Worm (Caenorhabditis elegans): ENCODE data around the gene C29F7.10.
A peak's percentile ranks its signal among the peaks of the same experiment; 100 is the strongest.
"Not testable (repeated sequence)": the region's sequence is repeated elsewhere in the genome, so short reads cannot be mapped to it uniquely, and the experiment has no call there.

C29F7.10 gene

ce11 chrX:13431388-13431787 is at the start of gene C29F7.10:
TSS of gene C29F7.10 (minus strand) at chrX:13431488.
- TF ChIP-seq ceh-9, nhr-28, egl-27 (tag; optimal IDR thresholded peaks at IDR 0.05): not testable (repeated sequence)

DNA sequence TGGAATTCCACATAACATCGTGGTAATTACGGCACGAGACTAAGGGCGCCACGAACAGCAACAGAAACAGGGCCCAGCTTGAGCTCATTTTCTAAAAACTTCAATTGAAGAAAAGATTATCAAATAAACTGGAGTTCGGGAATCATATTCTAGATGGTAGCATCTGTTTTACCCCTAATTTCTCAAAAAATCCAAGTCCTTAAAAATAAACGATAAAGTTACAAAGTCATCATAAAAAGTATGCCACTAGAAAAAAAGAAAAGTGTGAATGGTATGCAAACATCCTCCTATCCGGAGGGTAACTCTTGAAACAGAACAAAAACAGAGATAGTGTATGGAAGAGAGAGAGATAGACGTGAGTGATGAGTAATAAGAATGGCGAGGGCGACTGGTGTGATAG is 46.1 kb upstream of the C29F7.10 start, which contains the start of gene efn-3:
efn-3 (minus strand) TSS at position 101 of the 400 bp plus-strand sequence.
- no peak for TF ChIP-seq pqm-1 (tag; optimal IDR thresholded peaks at IDR 0.05)
- no peak for TF ChIP-seq ztf-11 (tag; optimal IDR thresholded peaks at IDR 0.05)
- no peak for TF ChIP-seq nhr-76 (tag; optimal IDR thresholded peaks at IDR 0.05)
- TF ChIP-seq ama-1 (optimal IDR thresholded peaks at IDR 0.05): no peak
- no peak for TF ChIP-seq nhr-237 (tag; optimal IDR thresholded peaks at IDR 0.05)
- no peak for TF ChIP-seq fos-1 (tag; optimal IDR thresholded peaks at IDR 0.05)
- TF ChIP-seq nhr-77 (tag; optimal IDR thresholded peaks at IDR 0.05): no peak
- no peak for TF ChIP-seq snpc-4 (tag; optimal IDR thresholded peaks at IDR 0.05)
- TF ChIP-seq sea-2 (GFP tag; optimal IDR thresholded peaks at IDR 0.05): no peak
- TF ChIP-seq daf-12 (tag; optimal IDR thresholded peaks at IDR 0.05): no peak
- TF ChIP-seq lin-39 (tag; optimal IDR thresholded peaks at IDR 0.05): no peak
- TF ChIP-seq nhr-28 (tag; optimal IDR thresholded peaks at IDR 0.05): no peak
- TF ChIP-seq elt-1 (tag; optimal IDR thresholded peaks at IDR 0.05): no peak

DNA sequence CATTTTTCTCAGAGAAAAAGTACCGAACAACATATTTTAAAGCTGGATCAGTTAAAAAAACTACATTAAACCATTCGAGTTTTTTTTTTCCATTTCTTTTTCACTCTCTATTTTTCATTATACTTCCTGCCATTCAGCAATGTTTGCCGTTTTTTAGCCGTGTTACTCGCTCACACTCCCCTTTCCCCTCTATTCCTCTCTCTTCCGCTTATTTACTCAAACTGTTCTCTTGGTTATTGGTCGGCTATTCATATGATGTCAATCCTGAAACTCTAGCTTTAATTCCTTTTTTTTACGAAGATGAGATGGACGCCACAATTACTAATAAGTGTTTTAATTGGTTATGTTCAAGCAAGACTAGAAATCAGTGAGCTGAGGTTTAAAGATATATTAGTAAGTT is 40.6 kb upstream of the C29F7.10 start, which contains the start of gene tre-4:
tre-4 (plus strand) TSS at position 301 of the 400 bp plus-strand sequence.
- TF ChIP-seq nhr-237 (tag; optimal IDR thresholded peaks at IDR 0.05): no peak
- TF ChIP-seq nhr-11 (tag; optimal IDR thresholded peaks at IDR 0.05): no peak
- peak; percentile 61 for TF ChIP-seq pha-4 (tag; optimal IDR thresholded peaks at IDR 0.05)
- TF ChIP-seq fkh-2 (tag; optimal IDR thresholded peaks at IDR 0.05): no peak

DNA sequence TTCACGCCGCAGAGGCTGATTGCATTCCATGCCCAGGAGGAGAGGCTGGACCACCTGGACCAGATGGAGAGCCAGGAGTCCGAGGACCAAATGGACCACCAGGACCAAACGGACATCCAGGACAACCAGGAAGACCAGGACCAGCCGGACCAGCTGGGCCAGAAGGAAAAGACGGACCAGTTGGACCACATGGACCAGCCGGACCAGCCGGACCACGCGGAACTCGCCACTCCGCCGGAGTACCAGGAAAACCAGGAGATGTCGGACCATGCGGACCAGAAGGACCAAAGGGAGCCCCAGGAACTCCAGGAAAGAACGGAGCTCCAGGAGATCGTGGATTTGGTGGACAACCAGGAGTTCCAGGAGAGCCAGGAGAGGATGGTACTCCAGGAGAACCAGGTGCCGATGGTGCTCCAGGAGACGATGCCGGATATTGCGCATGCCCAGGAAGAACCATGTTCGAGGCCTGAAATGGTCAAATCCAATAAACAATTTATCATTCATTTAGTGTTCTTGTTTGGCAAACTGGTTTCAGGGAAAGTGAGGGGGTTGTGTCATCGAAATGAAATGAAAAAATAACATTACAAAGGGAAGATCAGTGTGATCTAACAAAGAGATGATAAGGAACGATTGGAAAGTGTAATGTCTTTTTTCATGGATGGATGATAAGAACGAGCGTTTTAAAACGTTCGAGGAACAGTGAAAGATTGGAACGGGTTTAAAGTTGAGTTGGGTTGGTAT is 38.8 kb upstream of the C29F7.10 start:
- TF ChIP-seq pqm-1 (tag; optimal IDR thresholded peaks at IDR 0.05): peak; percentile 4
- TF ChIP-seq ztf-11 (tag; optimal IDR thresholded peaks at IDR 0.05): no peak
- peak; percentile 25 for TF ChIP-seq elt-2 (tag; optimal IDR thresholded peaks at IDR 0.05)
- peak in 1 of 3 experiments; percentile 58 for TF ChIP-seq elt-3 (tag; optimal IDR thresholded peaks at IDR 0.05)

DNA sequence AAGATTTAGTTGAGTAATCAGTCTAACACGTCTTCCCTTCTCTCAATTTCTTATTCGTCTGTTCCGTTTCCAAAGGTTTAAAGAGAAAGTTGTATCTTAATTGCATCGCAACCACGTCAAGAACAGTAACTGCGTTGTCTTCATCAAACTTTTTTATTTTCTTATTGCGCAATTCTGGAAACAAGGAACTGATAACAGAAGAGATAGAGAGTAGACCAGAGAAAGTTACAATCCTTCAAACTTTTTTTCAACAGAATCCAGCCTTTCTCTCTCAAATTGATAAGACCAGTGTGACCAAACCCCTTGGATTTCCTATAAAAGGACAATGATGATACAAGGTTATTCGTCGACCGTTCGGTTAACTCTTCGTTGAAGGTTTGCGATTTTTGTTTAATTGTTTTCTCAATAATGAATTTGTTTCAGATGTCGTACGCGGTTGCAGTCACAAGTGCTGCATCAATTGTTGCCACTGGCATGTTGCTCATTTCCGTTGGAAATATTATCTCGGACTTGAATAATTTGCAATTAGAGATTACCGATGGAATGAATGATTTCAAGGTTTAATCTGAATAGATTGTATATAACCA is 37.9 kb upstream of the C29F7.10 start, which contains the start of gene col-184:
col-184 (plus strand) TSS at position 409 of the 587 bp plus-strand sequence.
- TF ChIP-seq skn-1 (tag; optimal IDR thresholded peaks at IDR 0.05) (no peak), R02D3.7 (tag; optimal IDR thresholded peaks at IDR 0.05) (no peak), lin-39 (tag; optimal IDR thresholded peaks at IDR 0.05) (no peak), elt-3 (tag; optimal IDR thresholded peaks at IDR 0.05) (peak in 1 of 3 experiments; percentile 18), ceh-82 (tag; optimal IDR thresholded peaks at IDR 0.05) (no peak), nhr-28 (tag; optimal IDR thresholded peaks at IDR 0.05) (no peak), ceh-16 (tag; optimal IDR thresholded peaks at IDR 0.05) (no peak)

DNA sequence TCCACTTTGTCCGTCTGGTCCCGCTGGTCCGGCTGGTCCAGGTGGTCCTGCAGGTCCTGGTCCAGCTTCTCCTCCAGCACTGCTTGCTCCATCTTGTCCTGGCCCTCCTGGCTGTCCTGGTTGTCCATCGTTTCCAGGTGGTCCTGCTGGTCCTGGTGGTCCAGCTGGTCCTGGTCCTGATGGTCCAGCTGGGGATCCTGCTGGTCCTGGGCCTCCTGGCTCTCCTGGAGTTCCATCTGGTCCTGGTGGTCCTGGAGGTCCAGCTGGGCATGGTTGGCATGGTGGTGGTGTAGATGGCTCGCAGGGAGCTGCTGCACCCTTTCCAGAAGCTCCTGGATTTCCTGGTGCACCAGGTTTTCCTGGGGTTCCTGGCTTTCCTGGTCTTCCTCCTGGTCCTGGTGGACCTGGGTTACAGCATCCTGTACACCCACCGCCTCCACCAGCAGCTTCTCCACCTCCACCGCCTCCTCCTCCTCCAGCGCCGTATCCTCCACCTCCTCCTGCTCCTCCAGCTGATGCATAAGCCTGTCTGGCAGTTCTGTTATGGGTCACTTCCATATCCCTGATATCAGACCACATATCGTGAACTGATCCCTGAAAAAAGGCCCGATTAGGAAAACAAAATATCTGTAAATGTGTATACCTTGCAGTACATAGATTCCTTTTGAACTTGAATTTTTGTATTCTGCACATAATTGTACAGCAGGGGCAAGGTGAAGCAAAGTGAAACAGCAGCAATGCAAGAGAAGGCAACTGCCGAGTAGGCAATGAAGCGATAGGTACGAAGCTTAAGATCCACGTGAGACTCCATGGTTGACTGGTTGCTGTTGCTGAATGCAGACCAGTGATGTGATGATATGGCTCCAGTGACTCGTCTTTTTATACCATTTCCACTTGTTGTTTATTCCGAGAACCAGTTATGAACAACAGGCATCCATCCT is 35.9 kb upstream of the C29F7.10 start, which contains the start of gene col-183:
col-183 (minus strand) TSS at position 839 of the 941 bp plus-strand sequence.
- TF ChIP-seq skn-1 (tag; optimal IDR thresholded peaks at IDR 0.05): no peak

ce11 chrX:13463793-13464192 is 32.5 kb upstream of the C29F7.10 start, which contains the start of gene F02D10.2:
TSS of gene F02D10.2 (minus strand) at chrX:13463893.
- TF ChIP-seq skn-1 (tag; optimal IDR thresholded peaks at IDR 0.05) (no peak), nhr-11 (tag; optimal IDR thresholded peaks at IDR 0.05) (no peak), nhr-23 (tag; optimal IDR thresholded peaks at IDR 0.05) (no peak), R02D3.7 (tag; optimal IDR thresholded peaks at IDR 0.05) (no peak), snpc-4 (tag; optimal IDR thresholded peaks at IDR 0.05) (no peak), mml-1 (tag; optimal IDR thresholded peaks at IDR 0.05) (no peak), fkh-10 (GFP tag; optimal IDR thresholded peaks at IDR 0.05) (no peak), lsy-12 (tag; optimal IDR thresholded peaks at IDR 0.05) (no peak), ztf-11 (tag; optimal IDR thresholded peaks at IDR 0.05) (no peak), nhr-76 (tag; optimal IDR thresholded peaks at IDR 0.05) (no peak), nhr-25 (tag; optimal IDR thresholded peaks at IDR 0.05) (no peak), unc-39 (tag; optimal IDR thresholded peaks at IDR 0.05) (no peak), ceh-82 (tag; optimal IDR thresholded peaks at IDR 0.05) (no peak), nfya-1 (tag; optimal IDR thresholded peaks at IDR 0.05; ENCODE audit: insufficient read depth) (no peak), pqm-1 (tag; optimal IDR thresholded peaks at IDR 0.05) (no peak), mdl-1 (tag; optimal IDR thresholded peaks at IDR 0.05) (no peak)
